Worm (Caenorhabditis elegans) whole organism, mixed stage, embryonic: ENCODE data around the gene C55A1.11.
A peak's percentile ranks its signal among the peaks of the same experiment; 100 is the strongest.

Experiments
- M03D4.4 ChIP-seq: sonication (generic microtip); optimal IDR thresholded peaks from 2 replicates; lab custom pipeline; 2017; ENCODE audit warnings: mild to moderate bottlenecking, missing genetic modification characterization, missing compliant biosample characterization
- blmp-1 ChIP-seq: fragments of 150-350 bp; optimal IDR thresholded peaks from 2 replicates; lab custom pipeline; 2014; ENCODE audit warnings: missing biosample characterization, missing genetic modification characterization
- ceh-39 ChIP-seq: fragments of 150-350 bp; optimal IDR thresholded peaks from 2 replicates; lab custom pipeline; 2014; ENCODE audit warnings: missing biosample characterization, missing genetic modification characterization
- ceh-43 ChIP-seq: fragments of 200-800 bp; sonication (Bioruptor generic); optimal IDR thresholded peaks from 2 replicates; lab custom pipeline; 2018; ENCODE audit warnings: mild to moderate bottlenecking, missing genetic modification characterization, moderate library complexity, missing compliant biosample characterization
- ceh-83 ChIP-seq: fragments of 200-800 bp; sonication (Bioruptor generic); optimal IDR thresholded peaks from 2 replicates; lab custom pipeline; 2018; ENCODE audit warnings: mild to moderate bottlenecking, missing genetic modification characterization, missing compliant biosample characterization
- ces-1 ChIP-seq: fragments of 150-350 bp; optimal IDR thresholded peaks from 2 replicates; lab custom pipeline; 2014; ENCODE audit warnings: missing biosample characterization, missing genetic modification reagents, missing genetic modification characterization
- cnd-1 ChIP-seq: fragments of 200-800 bp; sonication (Bioruptor generic); optimal IDR thresholded peaks from 2 replicates; lab custom pipeline; 2018; ENCODE audit warnings: mild to moderate bottlenecking, missing genetic modification characterization, missing compliant biosample characterization
- drap-1 ChIP-seq: fragments of 200-800 bp; sonication (Bioruptor generic); optimal IDR thresholded peaks from 3 replicates; lab custom pipeline; 2018; ENCODE audit warnings: mild to moderate bottlenecking, missing genetic modification characterization, missing compliant biosample characterization
- elt-1 ChIP-seq: sonication (generic microtip); optimal IDR thresholded peaks from 2 replicates; lab custom pipeline; 2017; ENCODE audit warnings: missing genetic modification characterization, mild to moderate bottlenecking, missing compliant biosample characterization, antibody characterized with exemption, moderate library complexity, borderline replicate concordance; ENCODE audit not compliant: insufficient read depth
- elt-3 ChIP-seq: fragments of 150-350 bp; optimal IDR thresholded peaks from 2 replicates; lab custom pipeline; 2014; ENCODE audit warnings: missing biosample characterization, missing genetic modification characterization
- flh-1 ChIP-seq: fragments of 200-800 bp; sonication (Bioruptor generic); optimal IDR thresholded peaks from 2 replicates; lab custom pipeline; 2018; ENCODE audit warnings: mild to moderate bottlenecking, missing genetic modification characterization, moderate library complexity, missing compliant biosample characterization
- hlh-1 ChIP-seq: fragments of 150-350 bp; optimal IDR thresholded peaks from 2 replicates; lab custom pipeline; 2014; ENCODE audit warnings: missing biosample characterization, missing genetic modification reagents, missing genetic modification characterization
- lin-13 ChIP-seq: fragments of 150-350 bp; optimal IDR thresholded peaks from 2 replicates; lab custom pipeline; 2014; ENCODE audit warnings: missing biosample characterization, missing genetic modification characterization
- lin-32 ChIP-seq: fragments of 200-800 bp; sonication (Bioruptor generic); optimal IDR thresholded peaks from 2 replicates; lab custom pipeline; 2018; ENCODE audit warnings: mild to moderate bottlenecking, missing genetic modification characterization, missing compliant biosample characterization
- lsy-2 ChIP-seq: fragments of 150-350 bp; optimal IDR thresholded peaks from 2 replicates; lab custom pipeline; 2014; ENCODE audit warnings: missing biosample characterization, missing genetic modification characterization
- mab-5 ChIP-seq: fragments of 150-350 bp; optimal IDR thresholded peaks from 2 replicates; lab custom pipeline; 2014; ENCODE audit warnings: missing biosample characterization, missing genetic modification characterization
- mep-1 ChIP-seq: fragments of 150-350 bp; optimal IDR thresholded peaks from 2 replicates; lab custom pipeline; 2017; ENCODE audit warnings: missing biosample characterization, missing genetic modification reagents, missing genetic modification characterization, inconsistent platforms
- mls-2 ChIP-seq: sonication (generic microtip); optimal IDR thresholded peaks from 2 replicates; lab custom pipeline; 2016; ENCODE audit warnings: mild to moderate bottlenecking, missing genetic modification characterization, moderate library complexity, missing compliant biosample characterization
- nhr-12 ChIP-seq: fragments of 150-350 bp; optimal IDR thresholded peaks from 2 replicates; lab custom pipeline; 2014; ENCODE audit warnings: missing biosample characterization, missing genetic modification characterization
- nhr-2 ChIP-seq: fragments of 150-350 bp; optimal IDR thresholded peaks from 2 replicates; lab custom pipeline; 2014; ENCODE audit warnings: missing biosample characterization, missing genetic modification characterization
- nhr-237 ChIP-seq: fragments of 150-350 bp; optimal IDR thresholded peaks from 2 replicates; lab custom pipeline; 2014; ENCODE audit warnings: missing biosample characterization, missing genetic modification characterization
- nhr-28 ChIP-seq: fragments of 150-350 bp; optimal IDR thresholded peaks from 2 replicates; lab custom pipeline; 2014; ENCODE audit warnings: missing biosample characterization, missing genetic modification characterization
- nhr-76 ChIP-seq: sonication (generic microtip); optimal IDR thresholded peaks from 2 replicates; lab custom pipeline; 2017; ENCODE audit warnings: missing biosample characterization, missing genetic modification characterization
- pha-4 ChIP-seq: fragments of 150-350 bp; optimal IDR thresholded peaks from 2 replicates; lab custom pipeline; 2018; ENCODE audit warnings: missing biosample characterization, missing genetic modification reagents, missing genetic modification characterization
- snpc-4 ChIP-seq: fragments of 150-350 bp; optimal IDR thresholded peaks from 2 replicates; lab custom pipeline; 2014; ENCODE audit warnings: missing biosample characterization, missing genetic modification characterization
- sptf-1 ChIP-seq: sonication (generic microtip); optimal IDR thresholded peaks from 2 replicates; lab custom pipeline; 2017; ENCODE audit warnings: mild to moderate bottlenecking, missing genetic modification characterization, moderate library complexity, missing compliant biosample characterization
- tbx-8 ChIP-seq: fragments of 200-800 bp; sonication (Bioruptor generic); optimal IDR thresholded peaks from 2 replicates; lab custom pipeline; 2018; ENCODE audit warnings: mild to moderate bottlenecking, missing genetic modification characterization, moderate library complexity, missing compliant biosample characterization
- unc-120 ChIP-seq: sonication (generic microtip); optimal IDR thresholded peaks from 2 replicates; lab custom pipeline; 2017; ENCODE audit warnings: missing genetic modification characterization, missing compliant biosample characterization; ENCODE audit not compliant: poor library complexity, severe bottlenecking
- unc-39 ChIP-seq: fragments of 150-350 bp; optimal IDR thresholded peaks from 2 replicates; lab custom pipeline; 2014; ENCODE audit warnings: missing biosample characterization, missing genetic modification characterization
- unc-62 ChIP-seq: fragments of 150-350 bp; optimal IDR thresholded peaks from 2 replicates; lab custom pipeline; 2014; ENCODE audit warnings: missing biosample characterization, missing genetic modification reagents, missing genetic modification characterization

Gene C55A1.11

ce11 chrV:15612886-15613285, 12.8 kb upstream of the C55A1.11 start, which contains the start of gene str-263:
str-263 (plus strand) TSS chrV:15613186.
- no peak for TF ChIP-seq lsy-2 (tag; lab: Kevin White, UChicago)
- TF ChIP-seq lin-13 (tag; lab: Kevin White, UChicago), result no peak
- no peak for TF ChIP-seq ceh-39
- no peak for TF ChIP-seq unc-39 (tag; lab: Kevin White, UChicago)
- no peak for TF ChIP-seq ceh-43 (GFP tag; lab: Kevin White, UChicago)
- no peak for TF ChIP-seq elt-1 (tag; lab: Kevin White, UChicago)
- no peak for TF ChIP-seq nhr-28 (tag; lab: Kevin White, UChicago)
- TF ChIP-seq ceh-83 (GFP tag; lab: Kevin White, UChicago), result no peak

- TF ChIP-seq flh-1 (GFP tag; lab: Kevin White, UChicago), result no peak
- no peak for TF ChIP-seq nhr-12 (tag; lab: Kevin White, UChicago)
- TF ChIP-seq cnd-1 (tag; lab: Kevin White, UChicago), result no peak
- no peak for TF ChIP-seq lin-13 (tag; lab: Kevin White, UChicago)
- no peak for TF ChIP-seq ceh-39
- TF ChIP-seq pha-4 (tag; lab: Kevin White, UChicago), result no peak
Measured at ce11 chrV:15614534-15614933, 11.1 kb upstream of the C55A1.11 start.

- TF ChIP-seq flh-1 (GFP tag; lab: Kevin White, UChicago) (no peak), elt-3 (tag; lab: Kevin White, UChicago) (no peak), snpc-4 (no peak), mls-2 (tag; lab: Kevin White, UChicago) (no peak), lsy-2 (tag; lab: Kevin White, UChicago) (no peak), sptf-1 (tag; lab: Kevin White, UChicago) (no peak), ceh-83 (GFP tag; lab: Kevin White, UChicago) (no peak), mep-1 (no peak), elt-1 (tag; lab: Kevin White, UChicago) (no peak), unc-62 (no peak), nhr-2 (tag; lab: Kevin White, UChicago) (no peak), unc-120 (tag; lab: Kevin White, UChicago) (no peak), hlh-1 (tag; lab: Kevin White, UChicago) (no peak), M03D4.4 (tag; lab: Kevin White, UChicago) (no peak), blmp-1 (no peak), ces-1 (GFP tag; lab: Kevin White, UChicago) (no peak), mab-5 (tag; lab: Kevin White, UChicago) (no peak)
Measured at ce11 chrV:15621518-15621917, 4.1 kb upstream of the C55A1.11 start, which contains the start of gene C55A1.1. C55A1.1 (plus strand) TSS chrV:15621818.

ce11 chrV:15629543-15629942, 3.9 kb downstream of the C55A1.11 start, which contains the start of gene str-248:
str-248 (minus strand) TSS chrV:15629643.
- TF ChIP-seq tbx-8 (GFP tag; lab: Kevin White, UChicago), result no peak
- no peak for TF ChIP-seq sptf-1 (tag; lab: Kevin White, UChicago)
- TF ChIP-seq nhr-237 (tag; lab: Kevin White, UChicago), result no peak
- no peak for TF ChIP-seq blmp-1
- no peak for TF ChIP-seq nhr-12 (tag; lab: Kevin White, UChicago)
- no peak for TF ChIP-seq ceh-39
- TF ChIP-seq hlh-1 (tag; lab: Kevin White, UChicago), result no peak
- TF ChIP-seq lin-13 (tag; lab: Kevin White, UChicago), result no peak
- TF ChIP-seq drap-1 (GFP tag; lab: Kevin White, UChicago), result no peak
- TF ChIP-seq unc-39 (tag; lab: Kevin White, UChicago), result no peak
- TF ChIP-seq ceh-83 (GFP tag; lab: Kevin White, UChicago), result no peak
- no peak for TF ChIP-seq mls-2 (tag; lab: Kevin White, UChicago)
- no peak for TF ChIP-seq nhr-28 (tag; lab: Kevin White, UChicago)
- TF ChIP-seq lin-32 (GFP tag; lab: Kevin White, UChicago), result no peak
- no peak for TF ChIP-seq nhr-2 (tag; lab: Kevin White, UChicago)
- TF ChIP-seq cnd-1 (tag; lab: Kevin White, UChicago), result no peak
- no peak for TF ChIP-seq mep-1
- no peak for TF ChIP-seq ces-1 (GFP tag; lab: Kevin White, UChicago)
- no peak for TF ChIP-seq nhr-76 (tag; lab: Kevin White, UChicago)

- TF ChIP-seq ces-1 (GFP tag; lab: Kevin White, UChicago), result peak; percentile 13
- TF ChIP-seq mls-2 (tag; lab: Kevin White, UChicago), result no peak
Measured at ce11 chrV:15638853-15639252, 13.2 kb downstream of the C55A1.11 start, which contains the start of gene srz-44. srz-44 (minus strand) TSS chrV:15638953.
